Worm (Caenorhabditis elegans) whole organism, mixed stage, embryonic: ENCODE data around the gene F55C12.6.

Experiments
- blmp-1 ChIP-seq: fragments of 150-350 bp; optimal IDR thresholded peaks from 2 replicates; lab custom pipeline; 2014; ENCODE audit warnings: missing biosample characterization, missing genetic modification characterization
- ceh-39 ChIP-seq: fragments of 150-350 bp; optimal IDR thresholded peaks from 2 replicates; lab custom pipeline; 2014; ENCODE audit warnings: missing biosample characterization, missing genetic modification characterization
- ceh-43 ChIP-seq: fragments of 200-800 bp; sonication (Bioruptor generic); optimal IDR thresholded peaks from 2 replicates; lab custom pipeline; 2018; ENCODE audit warnings: mild to moderate bottlenecking, missing genetic modification characterization, moderate library complexity, missing compliant biosample characterization
- ces-1 ChIP-seq: fragments of 150-350 bp; optimal IDR thresholded peaks from 2 replicates; lab custom pipeline; 2014; ENCODE audit warnings: missing biosample characterization, missing genetic modification reagents, missing genetic modification characterization
- cnd-1 ChIP-seq: fragments of 200-800 bp; sonication (Bioruptor generic); optimal IDR thresholded peaks from 2 replicates; lab custom pipeline; 2018; ENCODE audit warnings: mild to moderate bottlenecking, missing genetic modification characterization, missing compliant biosample characterization
- drap-1 ChIP-seq: fragments of 200-800 bp; sonication (Bioruptor generic); optimal IDR thresholded peaks from 3 replicates; lab custom pipeline; 2018; ENCODE audit warnings: mild to moderate bottlenecking, missing genetic modification characterization, missing compliant biosample characterization
- elt-1 ChIP-seq: sonication (generic microtip); optimal IDR thresholded peaks from 2 replicates; lab custom pipeline; 2017; ENCODE audit warnings: missing genetic modification characterization, mild to moderate bottlenecking, missing compliant biosample characterization, antibody characterized with exemption, moderate library complexity, borderline replicate concordance; ENCODE audit not compliant: insufficient read depth
- elt-3 ChIP-seq: fragments of 150-350 bp; optimal IDR thresholded peaks from 2 replicates; lab custom pipeline; 2014; ENCODE audit warnings: missing biosample characterization, missing genetic modification characterization
- flh-1 ChIP-seq: fragments of 200-800 bp; sonication (Bioruptor generic); optimal IDR thresholded peaks from 2 replicates; lab custom pipeline; 2018; ENCODE audit warnings: mild to moderate bottlenecking, missing genetic modification characterization, moderate library complexity, missing compliant biosample characterization
- ham-2 ChIP-seq: fragments of 200-800 bp; sonication (Bioruptor generic); optimal IDR thresholded peaks from 2 replicates; lab custom pipeline; 2018; ENCODE audit warnings: mild to moderate bottlenecking, missing genetic modification characterization, missing compliant biosample characterization
- hlh-1 ChIP-seq: fragments of 150-350 bp; optimal IDR thresholded peaks from 2 replicates; lab custom pipeline; 2014; ENCODE audit warnings: missing biosample characterization, missing genetic modification reagents, missing genetic modification characterization
- lin-13 ChIP-seq: fragments of 150-350 bp; optimal IDR thresholded peaks from 2 replicates; lab custom pipeline; 2014; ENCODE audit warnings: missing biosample characterization, missing genetic modification characterization
- lin-32 ChIP-seq: fragments of 200-800 bp; sonication (Bioruptor generic); optimal IDR thresholded peaks from 2 replicates; lab custom pipeline; 2018; ENCODE audit warnings: mild to moderate bottlenecking, missing genetic modification characterization, missing compliant biosample characterization
- lsy-2 ChIP-seq: fragments of 150-350 bp; optimal IDR thresholded peaks from 2 replicates; lab custom pipeline; 2014; ENCODE audit warnings: missing biosample characterization, missing genetic modification characterization
- nhr-12 ChIP-seq: fragments of 150-350 bp; optimal IDR thresholded peaks from 2 replicates; lab custom pipeline; 2014; ENCODE audit warnings: missing biosample characterization, missing genetic modification characterization
- nhr-237 ChIP-seq: fragments of 150-350 bp; optimal IDR thresholded peaks from 2 replicates; lab custom pipeline; 2014; ENCODE audit warnings: missing biosample characterization, missing genetic modification characterization
- nhr-28 ChIP-seq: fragments of 150-350 bp; optimal IDR thresholded peaks from 2 replicates; lab custom pipeline; 2014; ENCODE audit warnings: missing biosample characterization, missing genetic modification characterization
- pha-4 ChIP-seq: fragments of 150-350 bp; optimal IDR thresholded peaks from 2 replicates; lab custom pipeline; 2018; ENCODE audit warnings: missing biosample characterization, missing genetic modification reagents, missing genetic modification characterization
- sem-2 ChIP-seq: fragments of 200-800 bp; sonication (Bioruptor generic); optimal IDR thresholded peaks from 2 replicates; lab custom pipeline; 2018; ENCODE audit warnings: mild to moderate bottlenecking, missing genetic modification characterization, missing compliant biosample characterization
- snpc-4 ChIP-seq: fragments of 150-350 bp; optimal IDR thresholded peaks from 2 replicates; lab custom pipeline; 2014; ENCODE audit warnings: missing biosample characterization, missing genetic modification characterization
- sptf-1 ChIP-seq: sonication (generic microtip); optimal IDR thresholded peaks from 2 replicates; lab custom pipeline; 2017; ENCODE audit warnings: mild to moderate bottlenecking, missing genetic modification characterization, moderate library complexity, missing compliant biosample characterization
- tbx-8 ChIP-seq: fragments of 200-800 bp; sonication (Bioruptor generic); optimal IDR thresholded peaks from 2 replicates; lab custom pipeline; 2018; ENCODE audit warnings: mild to moderate bottlenecking, missing genetic modification characterization, moderate library complexity, missing compliant biosample characterization
- unc-120 ChIP-seq: sonication (generic microtip); optimal IDR thresholded peaks from 2 replicates; lab custom pipeline; 2017; ENCODE audit warnings: missing genetic modification characterization, missing compliant biosample characterization; ENCODE audit not compliant: poor library complexity, severe bottlenecking
- unc-39 ChIP-seq: fragments of 150-350 bp; optimal IDR thresholded peaks from 2 replicates; lab custom pipeline; 2014; ENCODE audit warnings: missing biosample characterization, missing genetic modification characterization
- unc-62 ChIP-seq: fragments of 150-350 bp; optimal IDR thresholded peaks from 2 replicates; lab custom pipeline; 2014; ENCODE audit warnings: missing biosample characterization, missing genetic modification reagents, missing genetic modification characterization
- zip-8 ChIP-seq: fragments of 150-350 bp; optimal IDR thresholded peaks from 2 replicates; lab custom pipeline; 2014; ENCODE audit warnings: missing biosample characterization, missing genetic modification characterization
- ztf-11 ChIP-seq: fragments of 150-350 bp; optimal IDR thresholded peaks from 2 replicates; lab custom pipeline; 2014; ENCODE audit warnings: missing biosample characterization, missing genetic modification characterization

The F55C12.6 gene

ce11 chrII:5876053-5876452 is at the start of gene F55C12.6:
TSS of gene F55C12.6 (minus strand) at chrII:5876153.
- no peak for TF ChIP-seq elt-1
- TF ChIP-seq drap-1 (GFP tag; lab: Kevin White, UChicago): no peak
- TF ChIP-seq ham-2: no peak
- no peak for TF ChIP-seq sem-2 (GFP tag; lab: Kevin White, UChicago)
- no peak for TF ChIP-seq snpc-4 (tag; lab: Kevin White, UChicago)
- no peak for TF ChIP-seq lin-13 (tag; lab: Kevin White, UChicago)
- TF ChIP-seq blmp-1 (tag; lab: Kevin White, UChicago): no peak
- TF ChIP-seq elt-3 (tag; lab: Kevin White, UChicago): no peak
- TF ChIP-seq nhr-28 (tag; lab: Kevin White, UChicago): no peak
- no peak for TF ChIP-seq tbx-8
- TF ChIP-seq cnd-1: no peak
- no peak for TF ChIP-seq unc-120 (tag; lab: Kevin White, UChicago)
- no peak for TF ChIP-seq zip-8 (tag; lab: Kevin White, UChicago)

- TF ChIP-seq drap-1 (GFP tag; lab: Kevin White, UChicago) (no peak), nhr-12 (tag; lab: Kevin White, UChicago) (no peak), flh-1 (no peak), ceh-43 (GFP tag; lab: Kevin White, UChicago) (no peak), nhr-237 (no peak), sptf-1 (tag; lab: Kevin White, UChicago) (no peak), pha-4 (tag; lab: Kevin White, UChicago) (no peak), unc-120 (tag; lab: Kevin White, UChicago) (no peak), cnd-1 (no peak)
Measured at ce11 chrII:5921620-5922019, 45.7 kb upstream of the F55C12.6 start, which contains the start of gene vrk-1. TSS of gene vrk-1 (plus strand) at chrII:5921967.

ce11 chrII:5918149-5918697 is 42.3 kb upstream of the F55C12.6 start, which contains the start of gene ptp-2:
TSS of gene ptp-2 (plus strand) at chrII:5918647.
- no peak for TF ChIP-seq ztf-11 (tag; lab: Kevin White, UChicago)
- peak; percentile 91 for TF ChIP-seq ces-1
- TF ChIP-seq nhr-237: peak; percentile 13
- TF ChIP-seq, all 35 proteins: peak for 2

- TF ChIP-seq lsy-2 (tag; lab: Kevin White, UChicago) (no peak), flh-1 (no peak), unc-39 (tag; lab: Kevin White, UChicago) (no peak), zip-8 (tag; lab: Kevin White, UChicago) (no peak), blmp-1 (tag; lab: Kevin White, UChicago) (no peak)
Measured at ce11 chrII:5917010-5917472, 41.1 kb upstream of the F55C12.6 start, which contains the start of gene frh-1. TSS of gene frh-1 (plus strand) at chrII:5917422.

ce11 chrII:5913897-5914296 is 37.9 kb upstream of the F55C12.6 start:
- TF ChIP-seq nhr-237 (no peak), lin-32 (GFP tag; lab: Kevin White, UChicago) (no peak), lin-13 (tag; lab: Kevin White, UChicago) (no peak), ceh-43 (GFP tag; lab: Kevin White, UChicago) (no peak), elt-1 (no peak), hlh-1 (no peak)

ce11 chrII:5911939-5912523 is 36.1 kb upstream of the F55C12.6 start:
- no peak for TF ChIP-seq unc-62 (GFP tag; lab: Kevin White, UChicago)
- no peak for TF ChIP-seq zip-8 (tag; lab: Kevin White, UChicago)
- TF ChIP-seq nhr-28 (tag; lab: Kevin White, UChicago): no peak
- peak; percentile 15 for TF ChIP-seq unc-120 (tag; lab: Kevin White, UChicago)
- TF ChIP-seq ceh-39 (tag; lab: Kevin White, UChicago): no peak
